Fruit fly (Drosophila melanogaster) whole organism, embryonic: Measurements from ENCODE around the gene Oseg1.

Experiments
- Blimp-1 ChIP-seq: fragments of 200-800 bp; sonication (Bioruptor generic); optimal IDR thresholded peaks from 3 replicates; lab custom pipeline; 2018; ENCODE audit warnings: missing biosample characterization, missing genetic modification characterization, mild to moderate bottlenecking, moderate library complexity, missing genetic modification reagents
- CG12659 ChIP-seq: fragments of 200-800 bp; sonication (Bioruptor generic); optimal IDR thresholded peaks from 3 replicates; lab custom pipeline; 2017; ENCODE audit warnings: mild to moderate bottlenecking, missing biosample characterization, missing genetic modification reagents, missing genetic modification characterization
- CG13123 ChIP-seq: fragments of 200-800 bp; sonication (Bioruptor generic); optimal IDR thresholded peaks from 2 replicates; lab custom pipeline; 2016; ENCODE audit warnings: missing biosample characterization, missing genetic modification characterization
- CG13624 ChIP-seq: fragments of 200-800 bp; sonication (Bioruptor generic); optimal IDR thresholded peaks from 2 replicates; lab custom pipeline; 2016; ENCODE audit warnings: missing biosample characterization, missing genetic modification characterization
- CG13775 ChIP-seq: fragments of 200-800 bp; sonication (Bioruptor generic); optimal IDR thresholded peaks from 3 replicates; lab custom pipeline; 2017; ENCODE audit warnings: missing biosample characterization, mild to moderate bottlenecking, missing genetic modification characterization
- CG14667 ChIP-seq: fragments of 200-800 bp; sonication (Bioruptor generic); IDR thresholded peaks from 2 replicates; pipeline ENCODE4 v1.3.6; 2022; ENCODE audit warnings: missing biosample characterization, missing genetic modification characterization
- CG14965 ChIP-seq: fragments of 200-800 bp; sonication (Bioruptor generic); optimal IDR thresholded peaks from 2 replicates; lab custom pipeline; 2016; ENCODE audit warnings: missing biosample characterization, missing genetic modification characterization, borderline replicate concordance
- CG15073 ChIP-seq: fragments of 200-800 bp; sonication (Bioruptor generic); optimal IDR thresholded peaks from 2 replicates; lab custom pipeline; 2016; ENCODE audit warnings: missing biosample characterization, missing genetic modification characterization
- CG17361 ChIP-seq: fragments of 200-800 bp; sonication (Bioruptor generic); IDR thresholded peaks from 3 replicates; pipeline ENCODE4 v1.3.6; 2022; ENCODE audit warnings: missing biosample characterization, missing genetic modification characterization
- CG17385 ChIP-seq: fragments of 200-800 bp; sonication (Bioruptor generic); optimal IDR thresholded peaks from 3 replicates; lab custom pipeline; 2018; ENCODE audit warnings: missing biosample characterization, mild to moderate bottlenecking, missing genetic modification characterization
- CG1832 ChIP-seq: fragments of 200-800 bp; sonication (Bioruptor generic); optimal IDR thresholded peaks from 2 replicates; lab custom pipeline; 2017; ENCODE audit warnings: missing biosample characterization, mild to moderate bottlenecking, missing genetic modification characterization, inconsistent platforms
- CG2129 ChIP-seq: fragments of 200-800 bp; sonication (Bioruptor generic); IDR thresholded peaks from 2 replicates; pipeline ENCODE4 v1.3.6; 2022; ENCODE audit warnings: missing biosample characterization, missing genetic modification characterization; ENCODE audit not compliant: partially characterized antibody
- CG2712 ChIP-seq: fragments of 200-800 bp; optimal IDR thresholded peaks from 3 replicates; lab custom pipeline; 2019; ENCODE audit warnings: missing biosample characterization, mild to moderate bottlenecking, missing genetic modification characterization, moderate library complexity
- CG30403 ChIP-seq: fragments of 200-800 bp; sonication (Bioruptor generic); optimal IDR thresholded peaks from 3 replicates; lab custom pipeline; 2016; ENCODE audit warnings: missing biosample characterization, missing genetic modification characterization
- CG4328 ChIP-seq: fragments of 200-800 bp; sonication (Bioruptor generic); optimal IDR thresholded peaks from 3 replicates; lab custom pipeline; 2017; ENCODE audit warnings: missing biosample characterization, missing genetic modification reagents, missing genetic modification characterization
- CG4707 ChIP-seq: fragments of 200-800 bp; sonication (Bioruptor generic); optimal IDR thresholded peaks from 2 replicates; lab custom pipeline; 2018; ENCODE audit warnings: missing biosample characterization, mild to moderate bottlenecking, missing genetic modification characterization, moderate library complexity
- CG6854 ChIP-seq: fragments of 200-800 bp; sonication (Bioruptor generic); optimal IDR thresholded peaks from 3 replicates; lab custom pipeline; 2017; ENCODE audit warnings: missing biosample characterization, mild to moderate bottlenecking, missing genetic modification characterization
- CG7357 ChIP-seq: fragments of 200-800 bp; sonication (Bioruptor generic); IDR thresholded peaks from 3 replicates; pipeline ENCODE4 v1.3.6; 2022; ENCODE audit warnings: missing biosample characterization, missing genetic modification characterization
- CG7786 ChIP-seq: fragments of 200-800 bp; sonication (Bioruptor generic); optimal IDR thresholded peaks from 2 replicates; lab custom pipeline; 2016; ENCODE audit warnings: missing biosample characterization, missing genetic modification characterization
- CG7928 ChIP-seq: fragments of 200-800 bp; sonication (Bioruptor generic); optimal IDR thresholded peaks from 2 replicates; lab custom pipeline; 2017; ENCODE audit warnings: missing biosample characterization, mild to moderate bottlenecking, missing genetic modification characterization
- CG8281 ChIP-seq: fragments of 200-800 bp; sonication (Bioruptor generic); optimal IDR thresholded peaks from 2 replicates; lab custom pipeline; 2018; ENCODE audit warnings: missing biosample characterization, mild to moderate bottlenecking, missing genetic modification characterization, moderate library complexity
- Chrac-16 ChIP-seq: fragments of 200-800 bp; sonication (Bioruptor generic); optimal IDR thresholded peaks from 3 replicates; lab custom pipeline; 2016; ENCODE audit warnings: missing biosample characterization, missing genetic modification characterization
- D19A ChIP-seq: fragments of 200-800 bp; optimal IDR thresholded peaks from 3 replicates; lab custom pipeline; 2019; ENCODE audit warnings: missing biosample characterization, mild to moderate bottlenecking, missing genetic modification characterization, moderate library complexity
- Dfd ChIP-seq, 2 experiments: fragments of >200 bp; optimal IDR thresholded peaks; 2 replicates each; lab custom pipeline; 2017; ENCODE audit warnings: missing biosample characterization in 2 of 2, missing genetic modification characterization in 2 of 2
- Dp ChIP-seq: fragments of 200-800 bp; sonication (Bioruptor generic); optimal IDR thresholded peaks from 2 replicates; lab custom pipeline; 2018; ENCODE audit warnings: missing biosample characterization, mild to moderate bottlenecking, missing genetic modification characterization, moderate library complexity
- Oli ChIP-seq: fragments of 200-800 bp; sonication (Bioruptor generic); optimal IDR thresholded peaks from 2 replicates; lab custom pipeline; 2018; ENCODE audit warnings: missing biosample characterization, mild to moderate bottlenecking, missing genetic modification characterization, moderate library complexity
- Opbp ChIP-seq: fragments of 200-800 bp; sonication (Bioruptor generic); IDR thresholded peaks from 3 replicates; pipeline ENCODE4 v1.3.6; 2022; ENCODE audit warnings: missing biosample characterization, missing genetic modification characterization; ENCODE audit not compliant: partially characterized antibody
- Ptx1 ChIP-seq: fragments of 200-800 bp; sonication (Bioruptor generic); IDR thresholded peaks from 2 replicates; pipeline ENCODE4 v1.3.6; 2022; ENCODE audit warnings: missing biosample characterization, missing genetic modification characterization
- Scr ChIP-seq: fragments of 200-800 bp; sonication (Bioruptor generic); IDR thresholded peaks from 2 replicates; pipeline ENCODE4 v1.3.6; 2022; ENCODE audit warnings: missing biosample characterization, missing genetic modification characterization; ENCODE audit not compliant: partially characterized antibody
- ase ChIP-seq: fragments of 200-800 bp; sonication (Bioruptor generic); IDR thresholded peaks from 3 replicates; pipeline ENCODE4 v1.3.6; 2022; ENCODE audit warnings: missing biosample characterization, missing genetic modification characterization
- bcd ChIP-seq: fragments of 200-800 bp; sonication (Bioruptor generic); optimal IDR thresholded peaks from 2 replicates; lab custom pipeline; 2017; ENCODE audit warnings: missing biosample characterization, mild to moderate bottlenecking, missing genetic modification characterization
- bsh ChIP-seq, 2 experiments: fragments of 200-800 bp; sonication (Bioruptor generic); optimal IDR thresholded peaks; 2 replicates each; lab custom pipeline; 2017 to 2018; ENCODE audit warnings: mild to moderate bottlenecking in 2 of 2, missing biosample characterization in 2 of 2, missing genetic modification characterization in 2 of 2, moderate library complexity in 1 of 2
- corto ChIP-seq: fragments of 200-800 bp; sonication (Bioruptor generic); optimal IDR thresholded peaks from 2 replicates; lab custom pipeline; 2016; ENCODE audit warnings: missing biosample characterization, mild to moderate bottlenecking, missing genetic modification characterization, moderate library complexity
- dan ChIP-seq: fragments of 200-800 bp; sonication (Bioruptor generic); IDR thresholded peaks from 2 replicates; pipeline ENCODE4 v1.3.6; 2022; ENCODE audit warnings: missing biosample characterization, missing genetic modification characterization
- dm ChIP-seq: fragments of 200-800 bp; sonication (Bioruptor generic); optimal IDR thresholded peaks from 3 replicates; lab custom pipeline; 2016; ENCODE audit warnings: missing biosample characterization, missing genetic modification characterization
- dpn ChIP-seq, 2 experiments: fragments of 200-800 bp; sonication (Bioruptor generic); optimal IDR thresholded peaks; 3 replicates each; lab custom pipeline; 2016; ENCODE audit warnings: missing biosample characterization in 2 of 2, missing genetic modification characterization in 2 of 2
- emc ChIP-seq: fragments of 200-800 bp; sonication (Bioruptor generic); optimal IDR thresholded peaks from 2 replicates; lab custom pipeline; 2016; ENCODE audit warnings: missing biosample characterization, missing genetic modification characterization
- fd3F ChIP-seq: fragments of 200-800 bp; sonication (Bioruptor generic); optimal IDR thresholded peaks from 2 replicates; lab custom pipeline; 2018; ENCODE audit warnings: missing biosample characterization, mild to moderate bottlenecking, missing genetic modification characterization, moderate library complexity
- gfzf ChIP-seq: fragments of 200-800 bp; sonication (Bioruptor generic); optimal IDR thresholded peaks from 2 replicates; lab custom pipeline; 2016; ENCODE audit warnings: missing biosample characterization, mild to moderate bottlenecking, missing genetic modification characterization, moderate library complexity
- gt ChIP-seq: fragments of 200-800 bp; sonication (Bioruptor generic); IDR thresholded peaks from 2 replicates; pipeline ENCODE4 v1.3.6; 2022; ENCODE audit warnings: missing biosample characterization, missing genetic modification characterization
- h ChIP-seq: fragments of >200 bp; optimal IDR thresholded peaks from 2 replicates; lab custom pipeline; 2017
- knrl ChIP-seq: fragments of 200-800 bp; sonication (Bioruptor generic); IDR thresholded peaks from 3 replicates; pipeline ENCODE4 v1.3.6; 2022; ENCODE audit warnings: missing biosample characterization, missing genetic modification characterization; ENCODE audit not compliant: partially characterized antibody
- oc ChIP-seq: fragments of 200-800 bp; sonication (Bioruptor generic); optimal IDR thresholded peaks from 2 replicates; lab custom pipeline; 2018; ENCODE audit warnings: missing biosample characterization, mild to moderate bottlenecking, missing genetic modification characterization, moderate library complexity
- peb ChIP-seq: fragments of 200-800 bp; sonication (Bioruptor generic); IDR thresholded peaks from 2 replicates; pipeline ENCODE4 v1.3.6; 2022; ENCODE audit warnings: missing biosample characterization, missing genetic modification characterization
- ranshi ChIP-seq: fragments of 200-800 bp; sonication (Bioruptor generic); IDR thresholded peaks from 2 replicates; pipeline ENCODE4 v1.3.6; 2022; ENCODE audit warnings: missing biosample characterization, missing genetic modification characterization
- salm ChIP-seq: fragments of 200-800 bp; sonication (Bioruptor generic); optimal IDR thresholded peaks from 2 replicates; lab custom pipeline; 2018; ENCODE audit warnings: missing biosample characterization, mild to moderate bottlenecking, missing genetic modification characterization
- sqz ChIP-seq: fragments of 200-800 bp; sonication (Bioruptor generic); optimal IDR thresholded peaks from 3 replicates; lab custom pipeline; 2018; ENCODE audit warnings: missing biosample characterization, mild to moderate bottlenecking, missing genetic modification characterization
- tap ChIP-seq: fragments of 200-800 bp; optimal IDR thresholded peaks from 3 replicates; lab custom pipeline; 2019; ENCODE audit warnings: missing biosample characterization, mild to moderate bottlenecking, missing genetic modification characterization, moderate library complexity

The Oseg1 gene

dm6 chr3L:8441745-8442575 lies 29.3 kb upstream of the Oseg1 start, which contains the start of gene Unr (continued):
- TF ChIP-seq CG4707 (peak; percentile 68), CG30403 (GFP tag; lab: Kevin White, UChicago) (peak; percentile 87), Chrac-16 (GFP tag; lab: Kevin White, UChicago) (peak; percentile 82), dpn (GFP tag; optimal IDR thresholded peaks at IDR 0.05; lab: Kevin White, UChicago) (peak; percentile 83 to 86), emc (GFP tag; lab: Kevin White, UChicago) (peak; percentile 56), CG6854 (GFP tag; lab: Kevin White, UChicago) (peak; percentile 65), CG1832 (no peak), Opbp (GFP tag; lab: Robert Waterston, UW) (no peak), CG2712 (tag; lab: Kevin White, UChicago) (peak; percentile 82), Blimp-1 (GFP tag; lab: Kevin White, UChicago) (peak; percentile 58), CG7786 (GFP tag; lab: Kevin White, UChicago) (peak; percentile 87), CG4328 (GFP tag; lab: Kevin White, UChicago) (peak; percentile 75), salm (peak; percentile 16), ase (GFP tag; lab: Robert Waterston, UW) (peak; percentile 78; the same call in 2 of the 3 replicates), CG14965 (GFP tag; lab: Kevin White, UChicago) (no peak), ranshi (GFP tag; lab: Robert Waterston, UW) (peak; percentile 81; the same call in 1 of the 2 replicates), oc (tag; lab: Kevin White, UChicago) (peak; percentile 64), CG7357 (GFP tag; lab: Robert Waterston, UW) (peak; percentile 45; the same call in 1 of the 3 replicates), CG8281 (peak; percentile 52), CG17385 (GFP tag; lab: Kevin White, UChicago) (peak; percentile 79), CG13624 (GFP tag; lab: Kevin White, UChicago) (peak; percentile 85), bcd (GFP tag; lab: Kevin White, UChicago) (peak; percentile 75), D19A (tag; lab: Kevin White, UChicago) (peak; percentile 26), bsh (GFP tag; optimal IDR thresholded peaks at IDR 0.05; lab: Kevin White, UChicago) (peak in 1 of 2 experiments; percentile 77), CG7928 (GFP tag; lab: Kevin White, UChicago) (peak; percentile 29), peb (GFP tag; lab: Robert Waterston, UW) (0 out of 2 replicates have a peak, but pooled peaks have one; percentile 38), CG15073 (peak; percentile 9), CG13775 (GFP tag; lab: Kevin White, UChicago) (peak; percentile 67), gfzf (GFP tag; lab: Kevin White, UChicago) (no peak), Scr (GFP tag; lab: Robert Waterston, UW) (no peak), gt (no peak; the same call in 1 of the 2 replicates), Ptx1 (GFP tag; lab: Robert Waterston, UW) (peak; percentile 76), dm (GFP tag; lab: Kevin White, UChicago) (peak; percentile 69), CG13123 (peak; percentile 62), fd3F (GFP tag; lab: Kevin White, UChicago) (peak; percentile 53), Dfd (GFP tag; optimal IDR thresholded peaks at IDR 0.05; lab: Kevin White, UChicago) (no peak), tap (tag; lab: Kevin White, UChicago) (peak; percentile 54), knrl (GFP tag; lab: Robert Waterston, UW) (no peak), CG17361 (GFP tag; lab: Robert Waterston, UW) (peak; percentile 92), CG14667 (GFP tag; lab: Robert Waterston, UW) (no peak; the same call in 1 of the 2 replicates), h (lab: Kevin White, UChicago) (no peak), dan (GFP tag; lab: Robert Waterston, UW) (no peak), CG2129 (GFP tag; lab: Robert Waterston, UW) (no peak), corto (peak; percentile 71), Oli (tag; lab: Kevin White, UChicago) (peak; percentile 45), Dp (GFP tag; lab: Kevin White, UChicago) (peak; percentile 29), CG12659 (GFP tag; lab: Kevin White, UChicago) (peak; percentile 85), sqz (GFP tag; lab: Kevin White, UChicago) (peak; percentile 42)
